Fruit fly (Drosophila melanogaster): Measurements from ENCODE around the gene CG31633.
A peak's percentile ranks its signal among the peaks of the same experiment; 100 is the strongest.

Gene CG31633

dm6 chr2L:6656264-6656676 is at the start of gene CG31633:
Gene CG31633 (minus strand): TSS chr2L:6656321.
- TF ChIP-seq CTCF (optimal IDR thresholded peaks at IDR 0.05) = no peak
- TF ChIP-seq CG8478 (optimal IDR thresholded peaks at IDR 0.05) = no peak

dm6 chr2L:6705081-6705480 is 49.0 kb upstream of the CG31633 start:
- TF ChIP-seq CTCF (optimal IDR thresholded peaks at IDR 0.05) (no peak), CG8478 (optimal IDR thresholded peaks at IDR 0.05) (no peak)

dm6 chr2L:6701409-6702199 is 45.5 kb upstream of the CG31633 start:
- TF ChIP-seq CTCF (optimal IDR thresholded peaks at IDR 0.05) (no peak), CG8478 (optimal IDR thresholded peaks at IDR 0.05) (no peak)

dm6 chr2L:6700742-6701141 is 44.6 kb upstream of the CG31633 start:
- TF ChIP-seq CTCF (optimal IDR thresholded peaks at IDR 0.05) (no peak), CG8478 (optimal IDR thresholded peaks at IDR 0.05) (no peak)

- no peak for TF ChIP-seq CG8478 (optimal IDR thresholded peaks at IDR 0.05)
- TF ChIP-seq CTCF (optimal IDR thresholded peaks at IDR 0.05) = no peak
These were observed 42.3 kb upstream of the CG31633 start for dm6 chr2L:6698387-6698786.

- TF ChIP-seq CG8478 (optimal IDR thresholded peaks at IDR 0.05) (no peak), CTCF (optimal IDR thresholded peaks at IDR 0.05) (no peak)
These were observed 40.1 kb upstream of the CG31633 start for dm6 chr2L:6696229-6696628.

dm6 chr2L:6693794-6694254 is 37.7 kb upstream of the CG31633 start:
- TF ChIP-seq CG8478 (optimal IDR thresholded peaks at IDR 0.05) (no peak), CTCF (optimal IDR thresholded peaks at IDR 0.05) (no peak)

dm6 chr2L:6692048-6692447 is 35.9 kb upstream of the CG31633 start:
- TF ChIP-seq CG8478 (optimal IDR thresholded peaks at IDR 0.05) (no peak), CTCF (optimal IDR thresholded peaks at IDR 0.05) (no peak)

dm6 chr2L:6686612-6687011 is 30.5 kb upstream of the CG31633 start, which contains the start of gene CG11327:
Gene CG11327 (minus strand): TSS chr2L:6686712.
- TF ChIP-seq CTCF (optimal IDR thresholded peaks at IDR 0.05) (no peak), CG8478 (optimal IDR thresholded peaks at IDR 0.05) (no peak)

dm6 chr2L:6683992-6684882 is 28.1 kb upstream of the CG31633 start, which contains the start of gene Nhe3:
Gene Nhe3 (minus strand): TSS chr2L:6684364.
- TF ChIP-seq CTCF (optimal IDR thresholded peaks at IDR 0.05) = peak; percentile 89 to 92
- TF ChIP-seq CG8478 (optimal IDR thresholded peaks at IDR 0.05) = no peak

- no peak for TF ChIP-seq CG8478 (optimal IDR thresholded peaks at IDR 0.05)
- no peak for TF ChIP-seq CTCF (optimal IDR thresholded peaks at IDR 0.05)
These were observed 26.8 kb upstream of the CG31633 start for dm6 chr2L:6682909-6683308.

- TF ChIP-seq CG8478 (optimal IDR thresholded peaks at IDR 0.05) = no peak
- no peak for TF ChIP-seq CTCF (optimal IDR thresholded peaks at IDR 0.05)
These were observed 21.3 kb upstream of the CG31633 start, which contains the start of gene Nse1 for dm6 chr2L:6677453-6677852. Gene Nse1 (minus strand): TSS chr2L:6677625.

dm6 chr2L:6676535-6676934 is 20.4 kb upstream of the CG31633 start, which contains the start of gene cort:
Gene cort (minus strand): TSS chr2L:6676635.
- no peak for TF ChIP-seq CG8478 (optimal IDR thresholded peaks at IDR 0.05)
- TF ChIP-seq CTCF (optimal IDR thresholded peaks at IDR 0.05) = no peak

dm6 chr2L:6673211-6674012 is 17.3 kb upstream of the CG31633 start, which contains the start of gene Spn27A:
Gene Spn27A (minus strand): TSS chr2L:6673347.
- TF ChIP-seq CG8478 (optimal IDR thresholded peaks at IDR 0.05) (no peak), CTCF (optimal IDR thresholded peaks at IDR 0.05) (no peak)
